Worm (Caenorhabditis elegans) whole organism, mixed stage, embryonic: ENCODE measurements around the gene spp-24.
A peak's percentile ranks its signal among the peaks of the same experiment; 100 is the strongest.

Experiments
- M03D4.4 ChIP-seq: sonication (generic microtip); optimal IDR thresholded peaks from 2 replicates; lab custom pipeline; 2017; ENCODE audit warnings: mild to moderate bottlenecking, missing genetic modification characterization, missing compliant biosample characterization
- bed-3 ChIP-seq: fragments of 200-800 bp; sonication (Bioruptor generic); optimal IDR thresholded peaks from 3 replicates; lab custom pipeline; 2018; ENCODE audit warnings: mild to moderate bottlenecking, missing genetic modification characterization, moderate library complexity, missing compliant biosample characterization
- blmp-1 ChIP-seq: fragments of 150-350 bp; optimal IDR thresholded peaks from 2 replicates; lab custom pipeline; 2014; ENCODE audit warnings: missing biosample characterization, missing genetic modification characterization
- ceh-39 ChIP-seq: fragments of 150-350 bp; optimal IDR thresholded peaks from 2 replicates; lab custom pipeline; 2014; ENCODE audit warnings: missing biosample characterization, missing genetic modification characterization
- ceh-43 ChIP-seq: fragments of 200-800 bp; sonication (Bioruptor generic); optimal IDR thresholded peaks from 2 replicates; lab custom pipeline; 2018; ENCODE audit warnings: mild to moderate bottlenecking, missing genetic modification characterization, moderate library complexity, missing compliant biosample characterization
- ceh-83 ChIP-seq: fragments of 200-800 bp; sonication (Bioruptor generic); optimal IDR thresholded peaks from 2 replicates; lab custom pipeline; 2018; ENCODE audit warnings: mild to moderate bottlenecking, missing genetic modification characterization, missing compliant biosample characterization
- ces-1 ChIP-seq: fragments of 150-350 bp; optimal IDR thresholded peaks from 2 replicates; lab custom pipeline; 2014; ENCODE audit warnings: missing biosample characterization, missing genetic modification reagents, missing genetic modification characterization
- cnd-1 ChIP-seq: fragments of 200-800 bp; sonication (Bioruptor generic); optimal IDR thresholded peaks from 2 replicates; lab custom pipeline; 2018; ENCODE audit warnings: mild to moderate bottlenecking, missing genetic modification characterization, missing compliant biosample characterization
- drap-1 ChIP-seq: fragments of 200-800 bp; sonication (Bioruptor generic); optimal IDR thresholded peaks from 3 replicates; lab custom pipeline; 2018; ENCODE audit warnings: mild to moderate bottlenecking, missing genetic modification characterization, missing compliant biosample characterization
- elt-1 ChIP-seq: sonication (generic microtip); optimal IDR thresholded peaks from 2 replicates; lab custom pipeline; 2017; ENCODE audit warnings: missing genetic modification characterization, mild to moderate bottlenecking, missing compliant biosample characterization, antibody characterized with exemption, moderate library complexity, borderline replicate concordance; ENCODE audit not compliant: insufficient read depth
- elt-3 ChIP-seq: fragments of 150-350 bp; optimal IDR thresholded peaks from 2 replicates; lab custom pipeline; 2014; ENCODE audit warnings: missing biosample characterization, missing genetic modification characterization
- flh-1 ChIP-seq: fragments of 200-800 bp; sonication (Bioruptor generic); optimal IDR thresholded peaks from 2 replicates; lab custom pipeline; 2018; ENCODE audit warnings: mild to moderate bottlenecking, missing genetic modification characterization, moderate library complexity, missing compliant biosample characterization
- ham-2 ChIP-seq: fragments of 200-800 bp; sonication (Bioruptor generic); optimal IDR thresholded peaks from 2 replicates; lab custom pipeline; 2018; ENCODE audit warnings: mild to moderate bottlenecking, missing genetic modification characterization, missing compliant biosample characterization
- hlh-1 ChIP-seq: fragments of 150-350 bp; optimal IDR thresholded peaks from 2 replicates; lab custom pipeline; 2014; ENCODE audit warnings: missing biosample characterization, missing genetic modification reagents, missing genetic modification characterization
- lin-13 ChIP-seq: fragments of 150-350 bp; optimal IDR thresholded peaks from 2 replicates; lab custom pipeline; 2014; ENCODE audit warnings: missing biosample characterization, missing genetic modification characterization
- lsy-2 ChIP-seq: fragments of 150-350 bp; optimal IDR thresholded peaks from 2 replicates; lab custom pipeline; 2014; ENCODE audit warnings: missing biosample characterization, missing genetic modification characterization
- mab-5 ChIP-seq: fragments of 150-350 bp; optimal IDR thresholded peaks from 2 replicates; lab custom pipeline; 2014; ENCODE audit warnings: missing biosample characterization, missing genetic modification characterization
- mep-1 ChIP-seq: fragments of 150-350 bp; optimal IDR thresholded peaks from 2 replicates; lab custom pipeline; 2017; ENCODE audit warnings: missing biosample characterization, missing genetic modification reagents, missing genetic modification characterization, inconsistent platforms
- mls-2 ChIP-seq: sonication (generic microtip); optimal IDR thresholded peaks from 2 replicates; lab custom pipeline; 2016; ENCODE audit warnings: mild to moderate bottlenecking, missing genetic modification characterization, moderate library complexity, missing compliant biosample characterization
- nhr-237 ChIP-seq: fragments of 150-350 bp; optimal IDR thresholded peaks from 2 replicates; lab custom pipeline; 2014; ENCODE audit warnings: missing biosample characterization, missing genetic modification characterization
- nhr-28 ChIP-seq: fragments of 150-350 bp; optimal IDR thresholded peaks from 2 replicates; lab custom pipeline; 2014; ENCODE audit warnings: missing biosample characterization, missing genetic modification characterization
- pha-4 ChIP-seq: fragments of 150-350 bp; optimal IDR thresholded peaks from 2 replicates; lab custom pipeline; 2018; ENCODE audit warnings: missing biosample characterization, missing genetic modification reagents, missing genetic modification characterization
- sem-2 ChIP-seq: fragments of 200-800 bp; sonication (Bioruptor generic); optimal IDR thresholded peaks from 2 replicates; lab custom pipeline; 2018; ENCODE audit warnings: mild to moderate bottlenecking, missing genetic modification characterization, missing compliant biosample characterization
- snpc-4 ChIP-seq: fragments of 150-350 bp; optimal IDR thresholded peaks from 2 replicates; lab custom pipeline; 2014; ENCODE audit warnings: missing biosample characterization, missing genetic modification characterization
- sptf-1 ChIP-seq: sonication (generic microtip); optimal IDR thresholded peaks from 2 replicates; lab custom pipeline; 2017; ENCODE audit warnings: mild to moderate bottlenecking, missing genetic modification characterization, moderate library complexity, missing compliant biosample characterization
- tbx-8 ChIP-seq: fragments of 200-800 bp; sonication (Bioruptor generic); optimal IDR thresholded peaks from 2 replicates; lab custom pipeline; 2018; ENCODE audit warnings: mild to moderate bottlenecking, missing genetic modification characterization, moderate library complexity, missing compliant biosample characterization
- unc-120 ChIP-seq: sonication (generic microtip); optimal IDR thresholded peaks from 2 replicates; lab custom pipeline; 2017; ENCODE audit warnings: missing genetic modification characterization, missing compliant biosample characterization; ENCODE audit not compliant: poor library complexity, severe bottlenecking
- unc-39 ChIP-seq: fragments of 150-350 bp; optimal IDR thresholded peaks from 2 replicates; lab custom pipeline; 2014; ENCODE audit warnings: missing biosample characterization, missing genetic modification characterization
- unc-62 ChIP-seq: fragments of 150-350 bp; optimal IDR thresholded peaks from 2 replicates; lab custom pipeline; 2014; ENCODE audit warnings: missing biosample characterization, missing genetic modification reagents, missing genetic modification characterization
- zip-8 ChIP-seq: fragments of 150-350 bp; optimal IDR thresholded peaks from 2 replicates; lab custom pipeline; 2014; ENCODE audit warnings: missing biosample characterization, missing genetic modification characterization
- ztf-11 ChIP-seq: fragments of 150-350 bp; optimal IDR thresholded peaks from 2 replicates; lab custom pipeline; 2014; ENCODE audit warnings: missing biosample characterization, missing genetic modification characterization

Gene spp-24

ce11 chrII:24559-24998 is 14.8 kb downstream of the spp-24 start, which contains the start of gene enee-1:
Gene enee-1, plus strand, starts transcription at chrII:24666.
- TF ChIP-seq M03D4.4 (tag; lab: Kevin White, UChicago) (no peak), ham-2 (GFP tag; lab: Kevin White, UChicago) (no peak), ces-1 (GFP tag; lab: Kevin White, UChicago) (peak; percentile 62), ceh-39 (tag; lab: Kevin White, UChicago) (peak; percentile 20), lin-13 (tag; lab: Kevin White, UChicago) (peak; percentile 77), flh-1 (GFP tag; lab: Kevin White, UChicago) (no peak), pha-4 (tag; lab: Kevin White, UChicago) (peak; percentile 65), nhr-237 (peak; percentile 59), mep-1 (tag; lab: Kevin White, UChicago) (peak; percentile 50), lsy-2 (tag; lab: Kevin White, UChicago) (peak; percentile 53), unc-62 (GFP tag; lab: Kevin White, UChicago) (peak; percentile 32), ztf-11 (tag; lab: Kevin White, UChicago) (peak; percentile 32)
- TF ChIP-seq, all 35 proteins: peak for 9

- TF ChIP-seq bed-3 (no peak), unc-62 (GFP tag; lab: Kevin White, UChicago) (no peak)
These were observed 15.6 kb downstream of the spp-24 start for ce11 chrII:23739-24138.

DNA sequence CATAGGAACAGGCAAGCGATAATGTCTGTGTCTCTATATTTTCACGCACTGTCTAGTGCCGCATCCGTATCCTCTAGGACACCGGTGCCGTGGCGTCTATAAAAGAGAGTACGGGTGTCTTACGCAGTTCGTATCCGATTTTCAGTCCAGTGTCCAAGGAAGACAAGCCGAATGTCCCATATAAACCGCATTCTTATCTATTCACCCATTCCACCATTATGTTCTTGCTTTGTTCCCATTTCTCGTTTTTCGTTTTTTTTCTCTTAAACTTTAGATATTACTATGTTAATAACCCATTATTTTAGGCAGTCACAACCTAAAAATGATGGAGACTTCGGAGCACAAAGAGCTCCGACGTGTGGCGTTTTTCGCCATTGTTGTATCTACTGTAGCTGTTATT is 16.3 kb downstream of the spp-24 start, which contains the start of gene sqt-2:
Gene sqt-2, plus strand, starts transcription at position 301 of the 400 bp plus-strand sequence.
- TF ChIP-seq ces-1 (GFP tag; lab: Kevin White, UChicago) (no peak), mab-5 (tag; lab: Kevin White, UChicago) (no peak), elt-3 (tag; lab: Kevin White, UChicago) (no peak), flh-1 (GFP tag; lab: Kevin White, UChicago) (no peak), blmp-1 (tag; lab: Kevin White, UChicago) (no peak), nhr-237 (no peak), mep-1 (tag; lab: Kevin White, UChicago) (no peak), hlh-1 (tag; lab: Kevin White, UChicago) (no peak), unc-120 (tag; lab: Kevin White, UChicago) (no peak), snpc-4 (tag; lab: Kevin White, UChicago) (no peak)
- TF ChIP-seq, all 35 proteins: peak for 0

DNA sequence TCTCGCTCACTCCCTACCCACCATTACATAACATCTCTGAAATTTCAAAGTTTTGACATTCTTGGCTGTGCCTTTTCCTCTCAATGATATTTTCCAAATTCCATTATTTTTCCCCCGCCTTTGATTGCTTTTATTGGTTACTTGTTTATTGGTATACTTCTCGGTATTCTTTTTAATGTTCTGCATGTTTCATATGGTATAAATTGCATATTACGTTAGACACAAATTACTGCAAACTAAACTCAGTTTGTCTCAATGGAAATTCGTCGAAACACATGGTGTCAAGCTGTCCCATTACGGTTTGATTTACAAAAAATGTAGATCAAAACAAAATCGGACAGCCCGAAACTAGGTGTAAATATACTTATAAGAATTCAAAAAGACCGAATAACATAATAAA is 17.4 kb downstream of the spp-24 start:
- TF ChIP-seq ceh-83 = no peak
- TF ChIP-seq blmp-1 (tag; lab: Kevin White, UChicago) = no peak
- no peak for TF ChIP-seq unc-39 (tag; lab: Kevin White, UChicago)
- no peak for TF ChIP-seq ceh-39 (tag; lab: Kevin White, UChicago)

- TF ChIP-seq ceh-83 (no peak), M03D4.4 (tag; lab: Kevin White, UChicago) (no peak), unc-62 (GFP tag; lab: Kevin White, UChicago) (no peak), elt-3 (tag; lab: Kevin White, UChicago) (no peak), ceh-39 (tag; lab: Kevin White, UChicago) (no peak), ces-1 (GFP tag; lab: Kevin White, UChicago) (no peak), ztf-11 (tag; lab: Kevin White, UChicago) (no peak), snpc-4 (tag; lab: Kevin White, UChicago) (no peak), cnd-1 (tag; lab: Kevin White, UChicago) (no peak), sptf-1 (no peak), lsy-2 (tag; lab: Kevin White, UChicago) (no peak), bed-3 (no peak), mls-2 (tag; lab: Kevin White, UChicago) (no peak), elt-1 (tag; lab: Kevin White, UChicago) (no peak), ceh-43 (GFP tag; lab: Kevin White, UChicago) (no peak)
These were observed 20.1 kb downstream of the spp-24 start, which contains the start of gene gmeb-1 for ce11 chrII:19238-19637. Gene gmeb-1, plus strand, starts transcription at chrII:19538.

DNA sequence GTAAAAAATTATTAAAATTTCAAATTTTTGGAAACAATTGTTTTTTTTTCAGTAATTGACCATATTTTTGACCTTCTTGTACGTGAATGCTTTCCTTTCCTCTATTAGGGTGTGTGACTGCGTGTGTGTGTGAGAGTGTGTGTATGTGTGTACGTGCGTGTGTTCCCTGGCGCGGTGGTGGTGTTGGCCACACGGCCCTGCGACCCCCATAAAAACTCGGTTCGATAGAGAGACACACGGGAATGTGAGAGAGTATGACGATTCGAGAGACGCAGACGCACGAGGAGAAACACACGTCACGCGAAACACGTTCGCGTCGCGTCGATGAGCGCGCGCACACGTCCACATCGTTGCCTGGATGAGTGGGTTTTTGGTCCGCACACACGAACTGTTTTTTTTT is 20.6 kb downstream of the spp-24 start:
- no peak for TF ChIP-seq ceh-43 (GFP tag; lab: Kevin White, UChicago)
- peak; percentile 63 for TF ChIP-seq drap-1 (GFP tag; lab: Kevin White, UChicago)
- TF ChIP-seq tbx-8 (GFP tag; lab: Kevin White, UChicago) = no peak
- TF ChIP-seq unc-120 (tag; lab: Kevin White, UChicago) = peak; percentile 69
- TF ChIP-seq zip-8 = no peak
- TF ChIP-seq nhr-28 (tag; lab: Kevin White, UChicago) = no peak
- TF ChIP-seq blmp-1 (tag; lab: Kevin White, UChicago) = no peak
- TF ChIP-seq ceh-39 (tag; lab: Kevin White, UChicago) = no peak
- TF ChIP-seq sem-2 = no peak
- peak; percentile 45 for TF ChIP-seq pha-4 (tag; lab: Kevin White, UChicago)
- peak; percentile 10 for TF ChIP-seq nhr-237
- TF ChIP-seq sptf-1 = peak; percentile 66
- TF ChIP-seq lin-13 (tag; lab: Kevin White, UChicago) = no peak
- no peak for TF ChIP-seq hlh-1 (tag; lab: Kevin White, UChicago)
- peak; percentile 44 for TF ChIP-seq mls-2 (tag; lab: Kevin White, UChicago)
- TF ChIP-seq ztf-11 (tag; lab: Kevin White, UChicago) = peak; percentile 52
- TF ChIP-seq M03D4.4 (tag; lab: Kevin White, UChicago) = peak; percentile 59
- TF ChIP-seq bed-3 = no peak
- TF ChIP-seq mep-1 (tag; lab: Kevin White, UChicago) = peak; percentile 60
